Worm (Caenorhabditis elegans) whole organism, young adult: ENCODE data around the gene K10D11.5.

Experiments
- D2030.7 ChIP-seq: fragments of 200-800 bp; sonication (Bioruptor generic); IDR thresholded peaks from 2 replicates; pipeline ENCODE4 v1.3.6; 2022; ENCODE audit warnings: missing genetic modification reagents, missing genetic modification characterization, missing compliant biosample characterization
- ama-1 ChIP-seq, 3 experiments: fragments of 150-350 bp in 1 of 3; sonication (generic microtip) in 2 of 3; optimal IDR thresholded peaks; 2 replicates each; lab custom pipeline; 2014 to 2018; ENCODE audit warnings: missing biosample characterization in 2 of 3, missing genetic modification characterization in 2 of 3, missing genetic modification reagents in 2 of 3
- madf-8 ChIP-seq: fragments of 200-800 bp; sonication (Bioruptor generic); conservative IDR thresholded peaks from 2 replicates; pipeline ENCODE4 v1.3.6; 2022; ENCODE audit warnings: missing genetic modification reagents, missing genetic modification characterization, missing compliant biosample characterization
- zfh-2 ChIP-seq: fragments of 200-800 bp; sonication (Bioruptor generic); conservative IDR thresholded peaks from 2 replicates; pipeline ENCODE4 v1.3.6; 2022; ENCODE audit warnings: missing genetic modification reagents, missing genetic modification characterization, missing compliant biosample characterization

- TF ChIP-seq D2030.7 (no peak), zfh-2 (peak; percentile 54; the same call in 1 of the 2 replicates), ama-1 (optimal IDR thresholded peaks at IDR 0.05; lab: Kevin White, UChicago) (no peak), ama-1 (GFP tag; optimal IDR thresholded peaks at IDR 0.05; lab: Kevin White, UChicago) (no peak), madf-8 (GFP tag; lab: Robert Waterston, UW) (no peak)
Observed at ce11 chrIV:13025853-13026343, 34.3 kb upstream of the K10D11.5 start.
